Fruit fly (Drosophila melanogaster) whole organism, adult: Measurements from ENCODE around the gene CG9213.

Experiments used
- CG11617 ChIP-seq: fragments of 200-800 bp; sonication (Bioruptor generic); optimal IDR thresholded peaks from 2 replicates; lab custom pipeline; 2017; ENCODE audit warnings: mild to moderate bottlenecking, missing biosample characterization, missing genetic modification reagents, missing genetic modification characterization
- CG12768 ChIP-seq: fragments of 200-800 bp; sonication (Bioruptor generic); optimal IDR thresholded peaks from 2 replicates; lab custom pipeline; 2017; ENCODE audit warnings: missing biosample characterization, missing genetic modification characterization, mild to moderate bottlenecking, moderate library complexity, missing genetic modification reagents
- CG14711 ChIP-seq: fragments of 200-800 bp; sonication (Bioruptor generic); optimal IDR thresholded peaks from 2 replicates; lab custom pipeline; 2018; ENCODE audit warnings: missing biosample characterization, mild to moderate bottlenecking, missing genetic modification characterization, moderate library complexity
- CG33017 ChIP-seq: fragments of 200-800 bp; sonication (Bioruptor generic); optimal IDR thresholded peaks from 2 replicates; lab custom pipeline; 2018; ENCODE audit warnings: missing biosample characterization, mild to moderate bottlenecking, missing genetic modification characterization, moderate library complexity
- CG5204 ChIP-seq: fragments of 200-800 bp; sonication (Bioruptor generic); optimal IDR thresholded peaks from 2 replicates; lab custom pipeline; 2016; ENCODE audit warnings: missing biosample characterization, missing genetic modification characterization
- CG7101 ChIP-seq: fragments of 200-800 bp; sonication (Bioruptor generic); optimal IDR thresholded peaks from 2 replicates; lab custom pipeline; 2018; ENCODE audit warnings: missing biosample characterization, mild to moderate bottlenecking, missing genetic modification characterization, moderate library complexity
- Crg-1 ChIP-seq: fragments of 200-800 bp; sonication (Bioruptor generic); optimal IDR thresholded peaks from 2 replicates; lab custom pipeline; 2016; ENCODE audit warnings: missing biosample characterization, missing genetic modification characterization
- Mnt ChIP-seq: fragments of 200-800 bp; sonication (Bioruptor generic); optimal IDR thresholded peaks from 2 replicates; lab custom pipeline; 2016; ENCODE audit warnings: missing biosample characterization, mild to moderate bottlenecking, missing genetic modification characterization
- cic ChIP-seq: fragments of 200-800 bp; sonication (Bioruptor generic); optimal IDR thresholded peaks from 2 replicates; lab custom pipeline; 2017; ENCODE audit warnings: missing biosample characterization, mild to moderate bottlenecking, missing genetic modification characterization, moderate library complexity
- toe ChIP-seq: fragments of 200-800 bp; sonication (Bioruptor generic); optimal IDR thresholded peaks from 2 replicates; lab custom pipeline; 2016; ENCODE audit warnings: missing biosample characterization, missing genetic modification characterization

DNA sequence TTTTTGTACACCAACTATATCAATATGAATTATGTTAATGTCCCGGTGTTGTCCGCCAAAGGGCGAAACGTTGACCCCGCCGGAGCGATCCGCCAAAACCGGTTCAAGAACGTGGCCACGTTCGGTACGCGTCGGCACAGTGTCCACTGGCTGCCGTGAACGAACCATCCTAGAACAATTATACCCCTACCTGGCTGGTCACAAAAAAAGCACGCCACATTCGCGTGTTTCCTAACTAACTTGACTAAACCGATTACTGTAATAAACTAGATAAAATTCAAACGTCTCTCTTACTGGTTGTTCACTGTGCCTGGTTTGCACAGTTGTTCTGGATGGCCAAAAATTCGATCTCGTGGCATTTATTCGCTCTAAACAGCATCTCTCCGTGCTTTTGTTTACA is 5.2 kb upstream of the CG9213 start:
- peak; percentile 58 for TF ChIP-seq CG14711 (tag; lab: Kevin White, UChicago)
- TF ChIP-seq Crg-1, result no peak
- no peak for TF ChIP-seq Mnt
- TF ChIP-seq toe, result no peak
- TF ChIP-seq CG11617 (GFP tag; lab: Kevin White, UChicago), result no peak
- no peak for TF ChIP-seq CG5204 (GFP tag; lab: Kevin White, UChicago)
- peak; percentile 52 for TF ChIP-seq CG7101 (tag; lab: Kevin White, UChicago)
- no peak for TF ChIP-seq cic (GFP tag; lab: Kevin White, UChicago)
- TF ChIP-seq CG12768 (GFP tag; lab: Kevin White, UChicago), result no peak
- no peak for TF ChIP-seq CG33017
